Fruit fly (Drosophila melanogaster): ENCODE measurements around the gene CG15449.

The CG15449 gene

dm6 chrX:21040505-21040904 is at the start of gene CG15449:
Gene CG15449, minus strand, starts transcription at chrX:21040605.
- no peak for TF ChIP-seq usp (GFP tag; optimal IDR thresholded peaks at IDR 0.05)
- TF ChIP-seq CG8478 (optimal IDR thresholded peaks at IDR 0.05), result no peak
- TF ChIP-seq pan (optimal IDR thresholded peaks at IDR 0.05), result no peak
- TF ChIP-seq EcR (GFP tag; optimal IDR thresholded peaks at IDR 0.05), result no peak
- no peak for TF ChIP-seq psq (optimal IDR thresholded peaks at IDR 0.05)
- no peak for TF ChIP-seq Dll (optimal IDR thresholded peaks at IDR 0.05)

dm6 chrX:21083246-21083645 is 42.8 kb upstream of the CG15449 start:
- TF ChIP-seq usp (GFP tag; optimal IDR thresholded peaks at IDR 0.05) (no peak), EcR (GFP tag; optimal IDR thresholded peaks at IDR 0.05) (no peak), pan (optimal IDR thresholded peaks at IDR 0.05) (no peak), psq (optimal IDR thresholded peaks at IDR 0.05) (no peak), Dll (optimal IDR thresholded peaks at IDR 0.05) (no peak), CG8478 (optimal IDR thresholded peaks at IDR 0.05) (no peak)

dm6 chrX:21080335-21080734 is 39.9 kb upstream of the CG15449 start:
- no peak for TF ChIP-seq CG8478 (optimal IDR thresholded peaks at IDR 0.05)
- TF ChIP-seq pan (optimal IDR thresholded peaks at IDR 0.05), result no peak
- no peak for TF ChIP-seq usp (GFP tag; optimal IDR thresholded peaks at IDR 0.05)
- no peak for TF ChIP-seq psq (optimal IDR thresholded peaks at IDR 0.05)
- TF ChIP-seq EcR (GFP tag; optimal IDR thresholded peaks at IDR 0.05), result no peak
- TF ChIP-seq Dll (optimal IDR thresholded peaks at IDR 0.05), result no peak

- TF ChIP-seq usp (GFP tag; optimal IDR thresholded peaks at IDR 0.05), result no peak
- no peak for TF ChIP-seq psq (optimal IDR thresholded peaks at IDR 0.05)
- no peak for TF ChIP-seq EcR (GFP tag; optimal IDR thresholded peaks at IDR 0.05)
- no peak for TF ChIP-seq Dll (optimal IDR thresholded peaks at IDR 0.05)
- TF ChIP-seq pan (optimal IDR thresholded peaks at IDR 0.05), result no peak
- TF ChIP-seq CG8478 (optimal IDR thresholded peaks at IDR 0.05), result no peak
These were observed 33.9 kb upstream of the CG15449 start for dm6 chrX:21074329-21074708.

- no peak for TF ChIP-seq psq (optimal IDR thresholded peaks at IDR 0.05)
- no peak for TF ChIP-seq pan (optimal IDR thresholded peaks at IDR 0.05)
- no peak for TF ChIP-seq EcR (GFP tag; optimal IDR thresholded peaks at IDR 0.05)
- TF ChIP-seq CG8478 (optimal IDR thresholded peaks at IDR 0.05), result no peak
- TF ChIP-seq usp (GFP tag; optimal IDR thresholded peaks at IDR 0.05), result no peak
- no peak for TF ChIP-seq Dll (optimal IDR thresholded peaks at IDR 0.05)
These were observed 33.4 kb upstream of the CG15449 start for dm6 chrX:21073641-21074328.

dm6 chrX:21072953-21073352 is 32.5 kb upstream of the CG15449 start:
- TF ChIP-seq EcR (GFP tag; optimal IDR thresholded peaks at IDR 0.05) (peak in 1 of 2 experiments; percentile 13), pan (optimal IDR thresholded peaks at IDR 0.05) (no peak), usp (GFP tag; optimal IDR thresholded peaks at IDR 0.05) (no peak)

- TF ChIP-seq EcR (GFP tag; optimal IDR thresholded peaks at IDR 0.05), result peak; percentile 35 to 73
- TF ChIP-seq Dll (optimal IDR thresholded peaks at IDR 0.05), result no peak
These were observed 31.4 kb upstream of the CG15449 start for dm6 chrX:21071693-21072357.

dm6 chrX:21067908-21068307 is 27.5 kb upstream of the CG15449 start:
- no peak for TF ChIP-seq CG8478 (optimal IDR thresholded peaks at IDR 0.05)

- TF ChIP-seq usp (GFP tag; optimal IDR thresholded peaks at IDR 0.05) (no peak), psq (optimal IDR thresholded peaks at IDR 0.05) (no peak), EcR (GFP tag; optimal IDR thresholded peaks at IDR 0.05) (no peak), Dll (optimal IDR thresholded peaks at IDR 0.05) (no peak), pan (optimal IDR thresholded peaks at IDR 0.05) (no peak), CG8478 (optimal IDR thresholded peaks at IDR 0.05) (no peak)
These were observed 27.1 kb upstream of the CG15449 start, which contains the start of gene CG32512 for dm6 chrX:21067474-21067873. Gene CG32512, minus strand, starts transcription at chrX:21067540.

dm6 chrX:21065775-21066174 is 25.4 kb upstream of the CG15449 start:
- no peak for TF ChIP-seq Dll (optimal IDR thresholded peaks at IDR 0.05)

dm6 chrX:21064927-21065326 is 24.5 kb upstream of the CG15449 start:
- TF ChIP-seq EcR (GFP tag; optimal IDR thresholded peaks at IDR 0.05) (no peak), pan (optimal IDR thresholded peaks at IDR 0.05) (no peak), usp (GFP tag; optimal IDR thresholded peaks at IDR 0.05) (no peak), Dll (optimal IDR thresholded peaks at IDR 0.05) (no peak), psq (optimal IDR thresholded peaks at IDR 0.05) (no peak), CG8478 (optimal IDR thresholded peaks at IDR 0.05) (no peak)

- TF ChIP-seq Dll (optimal IDR thresholded peaks at IDR 0.05), result no peak
- TF ChIP-seq psq (optimal IDR thresholded peaks at IDR 0.05), result no peak
- no peak for TF ChIP-seq EcR (GFP tag; optimal IDR thresholded peaks at IDR 0.05)
- no peak for TF ChIP-seq usp (GFP tag; optimal IDR thresholded peaks at IDR 0.05)
- no peak for TF ChIP-seq pan (optimal IDR thresholded peaks at IDR 0.05)
- peak; percentile 29 for TF ChIP-seq CG8478 (optimal IDR thresholded peaks at IDR 0.05)
These were observed 20.2 kb upstream of the CG15449 start for dm6 chrX:21060579-21060978.

- TF ChIP-seq psq (optimal IDR thresholded peaks at IDR 0.05) (no peak), usp (GFP tag; optimal IDR thresholded peaks at IDR 0.05) (no peak), EcR (GFP tag; optimal IDR thresholded peaks at IDR 0.05) (no peak), CG8478 (optimal IDR thresholded peaks at IDR 0.05) (no peak), pan (optimal IDR thresholded peaks at IDR 0.05) (no peak)
These were observed 18.6 kb upstream of the CG15449 start for dm6 chrX:21058991-21059390.
